Worm (Caenorhabditis elegans): ENCODE data around the gene nhr-100.
"Not testable (repeated sequence)": the region's sequence is repeated elsewhere in the genome, so short reads cannot be mapped to it uniquely, and the experiment has no call there.

The nhr-100 gene

ce11 chrIV:9755713-9756112 is 27.2 kb downstream of the nhr-100 start:
- TF ChIP-seq unc-62 (GFP tag; optimal IDR thresholded peaks at IDR 0.05): no peak

ce11 chrIV:9756647-9757424 is 28.4 kb downstream of the nhr-100 start:
- TF ChIP-seq unc-62 (GFP tag; optimal IDR thresholded peaks at IDR 0.05): no peak

DNA sequence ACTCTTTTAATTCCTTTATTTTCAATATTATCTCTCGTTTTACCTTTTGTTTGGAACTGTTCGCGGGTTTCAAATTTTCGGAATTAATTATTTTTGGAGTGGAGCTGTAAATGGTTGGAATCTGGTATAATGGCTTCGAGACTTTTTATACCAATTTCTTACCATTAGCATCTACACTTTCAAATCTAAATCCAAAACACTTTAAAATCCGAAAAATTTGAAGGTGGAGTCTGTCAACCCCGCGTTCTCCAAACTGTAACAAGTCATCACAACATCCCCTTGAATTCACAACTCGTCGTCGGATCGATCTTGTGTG is 28.9 kb downstream of the nhr-100 start, which contains the start of gene nhr-97:
nhr-97 (plus strand) TSS at position 217 of the 316 bp plus-strand sequence.
- TF ChIP-seq unc-62 (GFP tag; optimal IDR thresholded peaks at IDR 0.05): no peak

DNA sequence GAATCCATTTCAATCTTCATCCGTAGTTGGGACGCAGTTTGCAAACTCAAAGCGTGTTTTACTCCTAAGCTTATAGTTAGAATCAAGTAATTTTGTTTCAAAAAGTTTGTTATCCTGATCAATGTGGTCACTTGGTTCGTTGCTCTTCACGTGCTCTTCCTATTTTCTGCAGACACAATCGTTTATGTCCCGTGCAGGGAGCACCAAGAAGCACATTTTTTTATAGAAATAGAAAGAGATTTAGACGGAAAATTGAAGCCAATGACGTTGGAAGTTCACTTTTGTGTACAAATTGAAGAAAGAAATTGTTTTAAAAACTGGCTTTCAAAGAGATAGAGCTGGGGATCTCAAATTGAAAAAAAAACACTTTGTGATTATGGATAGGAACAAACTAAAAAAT is 33.3 kb downstream of the nhr-100 start:
- no peak for TF ChIP-seq unc-62 (GFP tag; optimal IDR thresholded peaks at IDR 0.05)

DNA sequence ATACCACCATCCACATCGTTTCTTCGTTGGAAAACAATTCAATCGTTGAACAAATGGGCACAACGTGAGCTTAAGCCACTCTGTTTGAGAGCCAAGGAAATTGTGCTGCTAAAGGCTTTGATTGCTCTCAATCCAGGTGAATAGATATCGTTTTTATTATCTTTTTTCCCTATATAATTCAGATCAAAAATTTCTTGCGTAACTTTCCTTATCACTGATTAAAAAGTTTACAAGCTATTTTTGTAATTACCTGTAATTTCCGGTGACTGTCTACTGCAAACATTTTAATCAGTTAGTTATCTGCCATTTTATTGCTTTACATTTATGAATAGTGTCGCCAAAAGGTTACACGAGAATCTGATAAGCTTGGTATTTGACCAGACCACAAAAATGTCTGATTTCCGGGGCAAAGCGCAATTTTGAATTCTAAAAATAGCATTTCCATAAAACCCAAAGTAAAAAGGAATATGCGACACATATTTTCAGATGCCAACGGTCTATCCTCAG is 34.2 kb downstream of the nhr-100 start:
- no peak for TF ChIP-seq unc-62 (GFP tag; optimal IDR thresholded peaks at IDR 0.05)

DNA sequence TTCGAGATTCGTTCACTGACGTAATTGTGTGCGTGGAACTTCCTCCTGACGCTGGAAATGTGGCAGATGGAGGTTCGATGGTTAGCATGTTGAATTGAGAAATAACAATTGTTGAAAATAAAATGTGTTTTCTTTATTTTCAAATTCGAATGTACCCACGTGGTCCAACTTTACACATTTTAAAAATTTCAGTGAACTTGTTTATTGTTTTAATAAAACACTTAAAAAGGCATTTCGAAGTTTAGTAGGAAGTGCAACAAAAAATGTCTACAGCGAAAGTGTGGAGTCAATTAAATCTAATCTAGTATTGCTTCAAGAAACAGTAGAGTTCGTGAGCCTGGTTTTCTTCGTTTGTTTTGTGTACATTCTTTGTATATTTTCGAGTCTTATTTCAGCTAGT is 37.8 kb downstream of the nhr-100 start, which contains the start of gene ssp-36:
ssp-36 (minus strand) TSS at position 101 of the 400 bp plus-strand sequence.
- no peak for TF ChIP-seq unc-62 (GFP tag; optimal IDR thresholded peaks at IDR 0.05)

DNA sequence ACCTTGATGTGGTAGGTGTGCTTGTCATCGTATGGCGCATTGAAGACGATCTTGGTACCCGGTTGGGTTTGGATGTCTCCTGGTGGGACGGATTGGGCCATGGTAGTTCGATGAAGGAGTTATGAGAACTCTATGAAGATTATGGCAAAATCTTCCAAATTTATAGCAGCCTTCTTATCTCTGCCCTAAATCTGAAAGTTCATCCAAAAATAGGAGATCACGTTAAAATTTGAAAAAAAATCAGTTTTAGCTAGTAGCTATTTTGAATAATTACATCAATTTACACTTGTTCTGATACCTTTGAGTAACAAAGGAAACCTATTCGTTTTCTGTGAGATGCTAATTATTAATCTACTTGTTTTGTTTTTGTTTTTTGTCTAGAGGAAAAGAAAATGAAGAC is 38.6 kb downstream of the nhr-100 start, which contains the start of gene msp-79:
msp-79 (minus strand) TSS at position 101 of the 400 bp plus-strand sequence.
- TF ChIP-seq unc-62 (GFP tag; optimal IDR thresholded peaks at IDR 0.05): not testable (repeated sequence)

ce11 chrIV:9769746-9770145 is 41.3 kb downstream of the nhr-100 start, which contains the start of gene msp-78:
Gene msp-78, plus strand, starts transcription at chrIV:9770046.
- not testable (repeated sequence) for TF ChIP-seq unc-62 (GFP tag; optimal IDR thresholded peaks at IDR 0.05)

DNA sequence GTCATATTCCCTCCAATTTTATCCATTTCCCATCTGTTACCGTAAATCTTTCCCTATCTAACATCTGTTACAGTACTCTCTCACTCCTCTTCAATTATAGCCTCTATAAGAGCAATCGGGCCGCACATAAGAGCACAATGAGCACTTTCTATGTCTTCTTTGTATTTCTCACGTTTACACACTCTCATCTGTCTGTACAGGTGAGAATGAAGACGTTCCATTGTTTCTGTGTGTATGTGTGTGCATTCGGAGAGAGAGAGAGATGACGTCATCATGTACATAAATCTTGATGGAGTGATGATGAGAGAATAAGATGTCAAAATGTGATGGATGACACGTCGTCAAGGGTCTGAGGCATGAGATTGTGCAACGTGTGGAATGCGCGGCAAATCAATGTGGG is 42.3 kb downstream of the nhr-100 start:
- no peak for TF ChIP-seq unc-62 (GFP tag; optimal IDR thresholded peaks at IDR 0.05)

ce11 chrIV:9772096-9772720 is 43.7 kb downstream of the nhr-100 start, which contains the start of gene cav-1:
Gene cav-1, plus strand, starts transcription at chrIV:9772510.
- TF ChIP-seq unc-62 (GFP tag; optimal IDR thresholded peaks at IDR 0.05): no peak

ce11 chrIV:9773441-9773840 is 45.0 kb downstream of the nhr-100 start:
- no peak for TF ChIP-seq unc-62 (GFP tag; optimal IDR thresholded peaks at IDR 0.05)

DNA sequence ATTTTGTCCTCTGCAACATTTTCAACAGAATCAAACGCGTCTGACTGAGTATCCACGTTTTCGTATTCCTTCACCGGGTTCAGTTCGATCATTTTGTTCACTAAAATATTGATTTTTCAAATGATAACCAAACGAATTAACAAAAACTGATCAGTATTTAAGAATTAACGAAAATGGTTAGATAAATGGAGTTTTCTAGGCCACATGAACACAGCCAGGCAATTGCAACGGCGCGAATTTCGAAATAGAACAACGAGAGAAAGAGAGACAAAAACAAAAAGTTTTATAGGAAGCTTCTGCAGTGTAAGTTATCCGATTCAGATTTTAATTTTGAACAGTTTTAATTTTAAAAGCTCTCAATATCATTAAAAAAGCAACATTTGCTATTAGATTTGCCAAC is 49.1 kb downstream of the nhr-100 start, which contains the start of gene sna-2:
sna-2 (minus strand) TSS at position 100 of the 400 bp plus-strand sequence.
- TF ChIP-seq unc-62 (GFP tag; optimal IDR thresholded peaks at IDR 0.05): no peak

DNA sequence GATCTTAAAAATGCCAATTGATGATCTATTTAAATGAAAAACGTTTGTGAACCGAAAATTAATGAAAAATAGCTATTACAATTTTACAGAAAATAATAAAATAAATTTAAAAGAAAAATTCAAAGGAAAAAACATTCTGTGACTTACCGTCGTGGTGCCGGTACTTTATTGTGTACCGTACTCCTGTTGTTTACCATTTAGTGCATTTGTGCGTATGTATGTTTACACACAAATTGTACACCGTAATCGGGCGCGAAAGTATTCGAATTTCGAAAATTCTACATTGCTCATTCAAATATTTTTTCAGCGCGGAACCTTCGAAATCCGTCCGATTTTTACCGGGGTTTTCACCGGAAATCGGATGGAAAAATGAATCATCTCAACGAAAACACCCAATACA is 49.5 kb downstream of the nhr-100 start, which contains the start of gene T13F2.6:
T13F2.6 (plus strand) TSS at position 306 of the 400 bp plus-strand sequence.
- TF ChIP-seq unc-62 (GFP tag; optimal IDR thresholded peaks at IDR 0.05): no peak
